Worm (Caenorhabditis elegans): Measurements from ENCODE around the gene H04M03.12.
A peak's percentile ranks its signal among the peaks of the same experiment; 100 is the strongest.

The H04M03.12 gene

DNA sequence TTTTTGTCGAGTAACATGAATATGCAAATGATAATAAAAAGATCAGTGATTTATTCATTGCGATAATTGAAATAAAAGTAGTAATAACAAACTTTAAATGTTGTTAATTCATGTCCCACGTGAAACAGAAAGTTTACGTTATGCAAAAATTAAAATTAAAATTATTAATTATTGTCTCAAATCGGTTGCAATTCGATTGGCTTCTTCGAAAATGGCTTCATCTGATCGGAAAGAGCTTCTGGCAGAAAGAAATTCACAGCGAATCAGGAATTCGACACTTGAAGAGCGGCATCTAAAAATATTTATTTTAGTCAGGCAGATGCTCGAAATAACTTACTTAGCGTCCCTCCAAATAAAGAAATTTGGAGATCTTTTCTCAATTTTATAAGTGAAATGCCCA is 37.3 kb downstream of the H04M03.12 start, which contains the start of gene spe-27:
Gene spe-27, minus strand, starts transcription at position 101 of the 400 bp plus-strand sequence.
- no peak for TF ChIP-seq elt-1 (tag; optimal IDR thresholded peaks at IDR 0.05)
- no peak for TF ChIP-seq nhr-21 (tag; optimal IDR thresholded peaks at IDR 0.05)
- TF ChIP-seq unc-55 (GFP tag; optimal IDR thresholded peaks at IDR 0.05) = no peak
- TF ChIP-seq lin-39 (tag; optimal IDR thresholded peaks at IDR 0.05) = no peak
- no peak for TF ChIP-seq nhr-237 (tag; optimal IDR thresholded peaks at IDR 0.05)
- TF ChIP-seq mab-5 (tag; optimal IDR thresholded peaks at IDR 0.05) = no peak
- TF ChIP-seq nhr-77 (tag; optimal IDR thresholded peaks at IDR 0.05) = no peak
- no peak for TF ChIP-seq nhr-23 (tag; optimal IDR thresholded peaks at IDR 0.05)
- no peak for TF ChIP-seq ZK546.5 (tag; optimal IDR thresholded peaks at IDR 0.05)
- TF ChIP-seq sma-3 (GFP tag; optimal IDR thresholded peaks at IDR 0.05) = no peak
- TF ChIP-seq Y55F3AM.14 (GFP tag; optimal IDR thresholded peaks at IDR 0.05) = no peak

DNA sequence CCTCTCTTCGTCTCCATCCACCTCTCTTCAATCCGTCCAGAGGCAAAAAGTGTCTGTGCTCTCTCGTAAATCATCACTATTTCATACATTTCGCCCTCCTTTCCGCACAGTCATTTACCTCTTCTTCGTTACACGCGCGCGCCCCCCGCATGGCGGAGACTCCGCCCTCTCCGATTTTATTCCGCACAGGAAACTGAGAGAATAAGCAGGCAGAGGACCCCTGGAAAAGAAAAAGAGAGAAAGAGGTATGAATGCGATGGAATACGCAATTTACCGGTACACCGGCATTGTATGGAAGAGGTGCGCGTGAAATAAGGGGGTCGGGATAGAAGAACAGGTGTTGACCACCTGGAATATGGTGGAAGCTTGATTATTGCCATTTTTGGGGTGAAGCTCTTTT is 42.4 kb downstream of the H04M03.12 start:
- no peak for TF ChIP-seq unc-39 (tag; optimal IDR thresholded peaks at IDR 0.05)
- TF ChIP-seq ztf-1 (GFP tag; conservative IDR thresholded peaks at IDR 0.05) = no peak
- TF ChIP-seq nhr-77 (tag; optimal IDR thresholded peaks at IDR 0.05) = no peak
- no peak for TF ChIP-seq Y55F3AM.14 (GFP tag; optimal IDR thresholded peaks at IDR 0.05)
- no peak for TF ChIP-seq aly-2 (tag; optimal IDR thresholded peaks at IDR 0.05)
- no peak for TF ChIP-seq nhr-6 (tag; optimal IDR thresholded peaks at IDR 0.05)
- no peak for TF ChIP-seq ceh-16 (tag; optimal IDR thresholded peaks at IDR 0.05)
- TF ChIP-seq nhr-237 (tag; optimal IDR thresholded peaks at IDR 0.05) = no peak
- no peak for TF ChIP-seq nhr-12 (tag; optimal IDR thresholded peaks at IDR 0.05)
- no peak for TF ChIP-seq skn-1 (tag; optimal IDR thresholded peaks at IDR 0.05)
- TF ChIP-seq fos-1 (tag; optimal IDR thresholded peaks at IDR 0.05) = no peak
- no peak for TF ChIP-seq R02D3.7 (tag; optimal IDR thresholded peaks at IDR 0.05)
- TF ChIP-seq mbf-1 (tag; optimal IDR thresholded peaks at IDR 0.05) = no peak
- TF ChIP-seq mdl-1 (tag; optimal IDR thresholded peaks at IDR 0.05) = no peak
- no peak for TF ChIP-seq nhr-11 (tag; optimal IDR thresholded peaks at IDR 0.05)
- TF ChIP-seq ama-1 (optimal IDR thresholded peaks at IDR 0.05) = no peak
- TF ChIP-seq sma-9 (GFP tag; optimal IDR thresholded peaks at IDR 0.05) = no peak
- TF ChIP-seq sma-9 (tag; optimal IDR thresholded peaks at IDR 0.05) = no peak
- no peak for TF ChIP-seq ztf-4 (tag; optimal IDR thresholded peaks at IDR 0.05)
- TF ChIP-seq dmd-4 (tag; optimal IDR thresholded peaks at IDR 0.05) = no peak
- no peak for TF ChIP-seq lin-13 (GFP tag; optimal IDR thresholded peaks at IDR 0.05)

DNA sequence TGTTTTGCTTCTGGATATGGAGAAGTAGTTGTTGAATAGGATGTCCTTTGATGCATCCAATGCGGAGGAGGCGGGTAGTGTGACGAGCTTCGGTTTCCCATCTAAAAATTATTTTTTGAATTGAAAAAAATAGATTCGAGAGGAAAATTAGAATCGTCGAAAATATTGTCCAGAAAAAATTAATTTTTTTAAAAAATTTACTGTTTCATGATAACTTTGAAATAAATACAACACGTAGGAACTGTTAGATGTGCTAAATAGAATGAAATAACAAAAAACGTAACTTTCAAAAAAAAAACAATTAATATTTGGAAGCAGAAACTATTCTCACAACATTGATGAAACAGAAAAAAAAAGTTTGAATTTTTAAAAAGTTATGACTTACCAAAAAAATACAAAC is 43.3 kb downstream of the H04M03.12 start, which contains the start of gene C06E7.4:
Gene C06E7.4, minus strand, starts transcription at position 101 of the 400 bp plus-strand sequence.
- TF ChIP-seq nhr-12 (tag; optimal IDR thresholded peaks at IDR 0.05) (no peak), unc-62 (GFP tag; optimal IDR thresholded peaks at IDR 0.05) (no peak), nhr-237 (tag; optimal IDR thresholded peaks at IDR 0.05) (no peak), R02D3.7 (tag; optimal IDR thresholded peaks at IDR 0.05) (no peak), mbf-1 (tag; optimal IDR thresholded peaks at IDR 0.05) (no peak), nhr-11 (tag; optimal IDR thresholded peaks at IDR 0.05) (no peak), Y55F3AM.14 (GFP tag; optimal IDR thresholded peaks at IDR 0.05) (no peak), sem-4 (tag; optimal IDR thresholded peaks at IDR 0.05) (no peak), nhr-10 (tag; optimal IDR thresholded peaks at IDR 0.05) (no peak), ceh-82 (tag; optimal IDR thresholded peaks at IDR 0.05) (no peak), sma-9 (GFP tag; optimal IDR thresholded peaks at IDR 0.05) (no peak), sma-9 (tag; optimal IDR thresholded peaks at IDR 0.05) (no peak), peb-1 (tag; optimal IDR thresholded peaks at IDR 0.05) (no peak), elt-3 (tag; optimal IDR thresholded peaks at IDR 0.05) (no peak), lin-11 (tag; optimal IDR thresholded peaks at IDR 0.05) (no peak), ztf-4 (tag; optimal IDR thresholded peaks at IDR 0.05) (no peak), ztf-11 (tag; optimal IDR thresholded peaks at IDR 0.05) (no peak), nhr-129 (tag; optimal IDR thresholded peaks at IDR 0.05) (no peak), crh-2 (tag; optimal IDR thresholded peaks at IDR 0.05) (no peak)

DNA sequence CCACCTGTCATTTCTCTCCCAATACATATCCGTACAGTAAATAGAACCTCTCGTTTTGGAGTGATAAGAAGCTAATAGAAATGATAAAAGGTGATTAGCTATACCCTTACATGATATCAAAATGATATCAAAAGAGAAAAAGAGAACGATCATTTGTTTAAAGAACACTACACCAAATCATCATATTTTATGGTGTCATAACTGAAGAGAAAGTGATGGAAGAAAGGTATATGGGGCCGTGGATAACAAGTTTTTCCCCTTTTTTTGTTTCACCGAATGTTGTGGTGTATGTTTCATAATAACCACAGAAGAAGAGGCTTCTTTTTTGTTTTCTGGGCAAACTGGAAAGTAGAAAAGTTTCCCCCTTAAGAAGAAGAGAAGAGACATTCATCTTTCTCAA is 44.9 kb downstream of the H04M03.12 start:
- no peak for TF ChIP-seq nhr-11 (tag; optimal IDR thresholded peaks at IDR 0.05)
- no peak for TF ChIP-seq ztf-4 (tag; optimal IDR thresholded peaks at IDR 0.05)
- TF ChIP-seq alr-1 (tag; optimal IDR thresholded peaks at IDR 0.05) = no peak
- TF ChIP-seq blmp-1 (tag; optimal IDR thresholded peaks at IDR 0.05; ENCODE audit: insufficient read depth) = peak; percentile 69
- no peak for TF ChIP-seq lin-39 (tag; optimal IDR thresholded peaks at IDR 0.05)

Measured in whole organism, L2 larva.